Fruit fly (Drosophila melanogaster): Measurements from ENCODE around the gene Nrg.

Gene Nrg

DNA sequence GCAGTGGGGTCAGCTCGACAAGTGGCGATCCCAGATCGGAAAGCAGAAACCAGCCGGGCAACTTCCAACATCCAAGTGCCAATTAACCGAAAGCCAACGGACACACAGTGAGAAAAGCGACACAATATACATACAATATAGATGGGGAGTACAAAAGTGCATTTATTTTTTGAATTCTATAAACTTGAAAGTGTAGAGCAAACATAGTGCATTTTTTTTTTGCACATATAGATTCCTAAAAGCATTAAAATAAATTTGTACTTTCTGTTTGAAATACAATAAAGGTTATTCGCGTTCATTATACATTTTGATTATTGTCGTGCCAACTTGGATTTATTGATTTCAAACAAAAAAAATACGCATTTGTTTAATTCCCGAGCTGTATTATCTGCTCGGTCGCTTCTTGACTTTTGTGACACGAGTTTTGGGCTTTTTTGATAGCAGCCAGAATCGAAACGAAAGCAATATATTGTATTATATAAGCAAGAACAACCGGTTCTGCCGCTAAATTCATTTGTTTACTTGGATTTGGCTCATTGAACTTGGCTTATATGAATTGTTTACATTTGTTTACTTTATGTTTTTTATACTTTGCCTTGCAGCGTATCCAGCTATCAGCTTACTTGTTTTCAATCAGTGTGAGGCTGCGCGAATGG, 55.9 kb downstream of the Nrg start, which contains the start of gene spirit:
TSS of gene spirit (minus strand) at position 655 of the 656 bp plus-strand sequence.
- TF ChIP-seq slp2 (GFP tag; optimal IDR thresholded peaks at IDR 0.05) (no peak), CG10959 (GFP tag; IDR thresholded peaks at IDR 0.05) (no peak), Pdp1 (GFP tag; optimal IDR thresholded peaks at IDR 0.05) (peak in 1 of 2 experiments; percentile 89)

DNA sequence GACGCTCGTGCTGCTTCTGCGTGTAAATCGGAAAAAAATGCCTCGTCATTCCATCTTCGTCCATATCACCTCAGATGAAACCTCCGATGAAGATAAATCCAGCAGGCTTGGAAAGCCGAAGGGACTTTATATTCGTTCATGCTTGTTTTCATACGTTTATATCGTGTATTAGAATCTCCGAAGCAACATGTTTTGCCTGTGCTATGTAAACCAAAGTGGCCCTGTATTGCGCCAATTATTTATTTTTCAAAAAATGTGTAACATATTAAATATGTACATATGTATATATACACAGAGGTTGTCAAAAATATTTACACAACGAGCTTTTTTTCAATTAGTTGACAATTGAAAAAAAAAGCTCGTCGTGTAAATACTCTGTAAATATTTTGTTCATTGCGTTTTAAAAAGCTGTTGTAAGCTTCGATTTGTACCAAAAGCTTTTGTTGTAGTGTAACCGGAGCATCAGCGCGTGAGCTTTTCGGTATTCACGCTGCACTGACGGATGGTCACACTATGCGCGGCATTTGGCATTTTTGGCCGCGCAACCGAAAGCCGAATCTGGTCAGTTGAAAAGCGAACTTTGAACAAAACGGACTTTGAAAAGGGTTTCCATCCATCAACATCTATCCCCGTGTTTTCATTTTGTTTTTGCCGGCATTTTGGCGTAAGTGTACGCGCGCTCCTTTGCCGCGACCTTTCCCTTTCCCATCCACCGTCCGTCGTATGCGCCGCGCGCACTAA, 56.7 kb downstream of the Nrg start, which contains the start of gene CG12065:
TSS of gene CG12065 (plus strand) at position 563 of the 741 bp plus-strand sequence.
- TF ChIP-seq unc-4 (GFP tag; IDR thresholded peaks at IDR 0.05; ENCODE audit: partially characterized antibody) (0 out of 2 replicates have a peak, but pooled peaks have one; percentile 28), CG9817 (tag; optimal IDR thresholded peaks at IDR 0.05) (peak; percentile 41), seq (GFP tag; IDR thresholded peaks at IDR 0.05) (peak; percentile 15; the same call in 1 of the 2 replicates), sd (tag; optimal IDR thresholded peaks at IDR 0.05) (peak; percentile 74), pfk (GFP tag; optimal IDR thresholded peaks at IDR 0.05) (peak; percentile 41), CG12219 (GFP tag; optimal IDR thresholded peaks at IDR 0.05) (no peak), Xrp1 (GFP tag; IDR thresholded peaks at IDR 0.05) (0 out of 2 replicates have a peak, but pooled peaks have one; percentile 6), C15 (GFP tag; IDR thresholded peaks at IDR 0.05) (0 out of 3 replicates have a peak, but pooled peaks have one; percentile 41), CG15514 (GFP tag; optimal IDR thresholded peaks at IDR 0.05) (peak; percentile 59), CG8089 (GFP tag; optimal IDR thresholded peaks at IDR 0.05) (no peak), pzg (GFP tag; optimal IDR thresholded peaks at IDR 0.05) (peak; percentile 94), dmrt11E (tag; optimal IDR thresholded peaks at IDR 0.05) (peak; percentile 19), CG1603 (tag; optimal IDR thresholded peaks at IDR 0.05) (peak; percentile 26), CTCF (GFP tag; optimal IDR thresholded peaks at IDR 0.05) (peak; percentile 86), CG34422 (GFP tag; IDR thresholded peaks at IDR 0.05) (peak; percentile 39; the same call in 1 of the 3 replicates), Antp (GFP tag; optimal IDR thresholded peaks at IDR 0.05) (no peak), CG13123 (GFP tag; optimal IDR thresholded peaks at IDR 0.05) (no peak), nau (GFP tag; optimal IDR thresholded peaks at IDR 0.05) (peak; percentile 10), CG42726 (GFP tag; IDR thresholded peaks at IDR 0.05; ENCODE audit: partially characterized antibody) (0 out of 2 replicates have a peak, but pooled peaks have one; percentile 20), CG7745 (tag; optimal IDR thresholded peaks at IDR 0.05) (peak; percentile 7), CG30020 (tag; optimal IDR thresholded peaks at IDR 0.05) (no peak), CG1529 (GFP tag; optimal IDR thresholded peaks at IDR 0.05) (no peak), bcd (GFP tag; optimal IDR thresholded peaks at IDR 0.05) (peak; percentile 10), CG3407 (GFP tag; optimal IDR thresholded peaks at IDR 0.05) (peak; percentile 45), HLHmδ (GFP tag; optimal IDR thresholded peaks at IDR 0.05) (no peak), CG15269 (tag; optimal IDR thresholded peaks at IDR 0.05) (peak; percentile 73), her (GFP tag; optimal IDR thresholded peaks at IDR 0.05) (no peak), HHEX (GFP tag; optimal IDR thresholded peaks at IDR 0.05) (peak; percentile 39), unpg (GFP tag; optimal IDR thresholded peaks at IDR 0.05) (peak; percentile 76), Bgb (GFP tag; IDR thresholded peaks at IDR 0.05; ENCODE audit: partially characterized antibody) (peak; percentile 65), CG12071 (GFP tag; optimal IDR thresholded peaks at IDR 0.05) (peak; percentile 32), CG6683 (GFP tag; optimal IDR thresholded peaks at IDR 0.05) (peak; percentile 37), CG7271 (tag; optimal IDR thresholded peaks at IDR 0.05) (peak; percentile 60), cato (GFP tag; optimal IDR thresholded peaks at IDR 0.05; ENCODE audit: borderline replicate concordance) (no peak), amos (GFP tag; IDR thresholded peaks at IDR 0.05; ENCODE audit: partially characterized antibody) (peak; percentile 56; the same call in 1 of the 2 replicates), CG8290 (GFP tag; optimal IDR thresholded peaks at IDR 0.05) (no peak), CG8290 (tag; optimal IDR thresholded peaks at IDR 0.05) (peak; percentile 14 to 34), pb (GFP tag; optimal IDR thresholded peaks at IDR 0.05) (no peak), Spps (tag; optimal IDR thresholded peaks at IDR 0.05) (peak; percentile 50), CG6813 (GFP tag; optimal IDR thresholded peaks at IDR 0.05) (peak; percentile 69), Max (GFP tag; optimal IDR thresholded peaks at IDR 0.05) (no peak), slbo (GFP tag; IDR thresholded peaks at IDR 0.05) (0 out of 2 replicates have a peak, but pooled peaks have one; percentile 3)
